Fruit fly (Drosophila melanogaster): ENCODE measurements around the gene skd.

skd gene

DNA sequence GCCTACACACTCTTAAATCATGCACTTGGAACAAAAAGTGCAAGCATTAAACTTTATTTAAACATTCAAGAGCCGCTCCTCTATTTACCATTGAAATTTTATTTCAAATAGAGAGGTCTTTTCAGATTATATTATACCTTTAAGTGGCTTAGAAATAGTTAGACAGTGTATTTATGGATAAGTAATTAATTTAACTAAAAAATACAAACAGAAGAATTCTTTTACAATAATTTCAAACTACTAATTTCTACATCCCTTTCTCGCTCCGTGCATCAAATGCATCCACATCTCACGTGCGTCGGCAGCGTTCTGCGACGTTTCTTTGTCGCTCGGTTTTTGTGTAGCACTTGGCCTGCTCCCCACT, 77.1 kb downstream of the skd start:
- no peak for TF ChIP-seq noc (tag; optimal IDR thresholded peaks at IDR 0.05)

DNA sequence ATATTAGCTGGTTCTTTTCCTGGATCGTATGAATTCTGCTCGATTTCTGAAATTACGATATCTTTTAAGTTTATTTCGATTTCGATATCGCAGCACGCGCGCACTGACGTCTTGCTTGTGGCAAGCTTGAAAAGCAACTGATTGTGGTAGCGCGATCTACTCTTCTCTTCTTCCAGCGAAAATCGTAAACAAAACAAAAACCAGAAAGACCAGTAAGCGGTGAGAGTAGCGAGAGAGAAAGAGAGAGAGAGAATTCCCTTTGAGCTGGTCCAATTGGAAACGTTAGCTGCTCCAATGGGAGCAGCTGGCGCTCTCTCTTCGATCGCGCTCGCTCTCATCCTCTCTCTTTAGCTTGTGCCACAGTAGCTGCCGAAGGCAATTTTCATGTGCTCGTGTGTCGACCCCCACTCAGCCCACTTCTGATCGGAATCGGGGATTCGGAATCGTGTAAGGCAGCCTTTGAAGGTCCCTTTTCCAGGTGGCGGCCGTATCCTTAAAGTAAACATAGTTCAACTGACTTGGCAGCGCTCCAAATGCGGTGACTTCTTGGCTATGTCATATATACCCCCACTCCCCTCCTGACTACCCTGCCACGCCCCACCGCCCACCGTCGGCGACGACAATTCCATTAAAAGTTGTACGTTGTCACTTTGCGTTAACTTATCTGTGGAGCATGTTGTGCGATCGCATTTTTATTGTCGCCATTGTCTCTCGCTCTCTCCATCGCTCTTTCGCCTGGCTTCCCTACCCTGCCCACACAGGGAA, 77.7 kb downstream of the skd start, which contains the start of gene fng:
Gene fng, minus strand, starts transcription at position 142 of the 765 bp plus-strand sequence.
- TF ChIP-seq noc (tag; optimal IDR thresholded peaks at IDR 0.05) = no peak

DNA sequence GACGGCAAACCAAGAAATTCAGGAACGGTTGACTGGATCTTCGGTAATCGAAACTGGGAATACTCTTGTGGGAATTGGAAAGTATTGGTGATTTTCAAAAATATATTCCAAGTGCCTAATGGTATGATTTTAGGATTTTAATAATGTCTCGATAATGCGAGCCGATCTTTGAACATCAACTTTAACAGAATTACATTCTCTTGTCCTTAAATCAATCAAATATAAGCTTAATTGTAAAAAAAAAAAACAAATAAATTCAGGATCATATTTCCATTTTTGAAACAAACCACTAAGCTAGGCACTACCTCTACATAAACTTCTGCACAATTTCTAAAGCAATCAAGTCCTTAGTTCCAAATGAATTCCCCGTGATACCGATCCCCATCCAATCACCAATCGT, 78.8 kb downstream of the skd start:
- TF ChIP-seq noc (tag; optimal IDR thresholded peaks at IDR 0.05) = no peak

DNA sequence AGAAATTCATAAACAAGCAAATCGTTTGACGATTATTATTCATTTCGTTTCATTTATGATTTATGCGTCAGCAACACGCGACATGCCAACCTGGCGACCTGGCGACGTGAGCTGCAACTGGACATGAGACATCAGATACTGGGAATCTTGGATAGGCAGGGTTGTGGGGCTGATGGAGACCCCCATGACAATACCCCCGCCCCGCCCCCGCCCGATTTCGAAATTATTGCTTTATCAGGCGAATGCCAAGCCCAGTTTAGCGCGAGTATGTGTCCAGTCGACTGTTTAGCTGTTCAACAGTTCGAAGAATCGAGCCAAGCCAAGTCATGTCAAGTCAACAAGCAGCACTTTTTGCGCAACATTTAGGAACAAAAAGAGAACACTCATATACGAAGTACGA, 80.3 kb downstream of the skd start:
- TF ChIP-seq noc (tag; optimal IDR thresholded peaks at IDR 0.05) = no peak

dm6 chr3L:20946054-20946453, 81.2 kb downstream of the skd start:
- TF ChIP-seq noc (tag; optimal IDR thresholded peaks at IDR 0.05) = no peak

dm6 chr3L:20944180-20944579, 83.1 kb downstream of the skd start:
- TF ChIP-seq noc (tag; optimal IDR thresholded peaks at IDR 0.05) = no peak

Data from whole organism, larva.